Worm (Caenorhabditis elegans) whole organism, dauer: ENCODE measurements around the gene srx-9.
"Not testable (repeated sequence)": the region's sequence is repeated elsewhere in the genome, so short reads cannot be mapped to it uniquely, and the experiment has no call there.

Source experiments
- unc-62 ChIP-seq: sonication (generic microtip); optimal IDR thresholded peaks from 2 replicates; lab custom pipeline; 2017; ENCODE audit warnings: missing biosample characterization, missing genetic modification reagents, missing genetic modification characterization

The srx-9 gene

ce11 chrV:7387755-7388154 is 7.5 kb downstream of the srx-9 start, which contains the start of gene C02H6.3:
TSS of gene C02H6.3 (minus strand) at chrV:7387855.
- no peak for TF ChIP-seq unc-62 (GFP tag; lab: Kevin White, UChicago)

- TF ChIP-seq unc-62 (GFP tag; lab: Kevin White, UChicago): no peak
Measured at ce11 chrV:7386052-7386573, 9.1 kb downstream of the srx-9 start, which contains the start of gene srp-6. TSS of gene srp-6 (minus strand) at chrV:7386102.

- TF ChIP-seq unc-62 (GFP tag; lab: Kevin White, UChicago): no peak
Measured at ce11 chrV:7381008-7381407, 14.3 kb downstream of the srx-9 start, which contains the start of gene C03G6.17. TSS of gene C03G6.17 (minus strand) at chrV:7381108.

- no peak for TF ChIP-seq unc-62 (GFP tag; lab: Kevin White, UChicago)
Measured at ce11 chrV:7379384-7379783, 15.9 kb downstream of the srx-9 start, which contains the start of gene srsx-24. TSS of gene srsx-24 (minus strand) at chrV:7379484.

ce11 chrV:7374090-7374489 is 21.2 kb downstream of the srx-9 start, which contains the start of gene srx-56:
TSS of gene srx-56 (plus strand) at chrV:7374390.
- TF ChIP-seq unc-62 (GFP tag; lab: Kevin White, UChicago): no peak

- no peak for TF ChIP-seq unc-62 (GFP tag; lab: Kevin White, UChicago)
Measured at ce11 chrV:7369578-7369977, 25.7 kb downstream of the srx-9 start, which contains the start of gene srj-14. TSS of gene srj-14 (plus strand) at chrV:7369708.

ce11 chrV:7364951-7365350 is 30.3 kb downstream of the srx-9 start, which contains the start of gene exc-13:
TSS of gene exc-13 (plus strand) at chrV:7365251.
- no peak for TF ChIP-seq unc-62 (GFP tag; lab: Kevin White, UChicago)

- no peak for TF ChIP-seq unc-62 (GFP tag; lab: Kevin White, UChicago)
Measured at ce11 chrV:7364059-7364458, 31.2 kb downstream of the srx-9 start, which contains the start of gene cyp-35A2. TSS of gene cyp-35A2 (minus strand) at chrV:7364182.

- TF ChIP-seq unc-62 (GFP tag; lab: Kevin White, UChicago): no peak
Measured at ce11 chrV:7361673-7362072, 33.6 kb downstream of the srx-9 start, which contains the start of gene cyp-35A1. TSS of gene cyp-35A1 (minus strand) at chrV:7361773.

ce11 chrV:7357132-7357531 is 38.1 kb downstream of the srx-9 start, which contains the start of gene C03G6.6:
TSS of gene C03G6.6 (plus strand) at chrV:7357432.
- no peak for TF ChIP-seq unc-62 (GFP tag; lab: Kevin White, UChicago)

ce11 chrV:7356684-7357083 is 38.6 kb downstream of the srx-9 start, which contains the start of gene C03G6.21:
TSS of gene C03G6.21 (minus strand) at chrV:7356784.
- no peak for TF ChIP-seq unc-62 (GFP tag; lab: Kevin White, UChicago)

- no peak for TF ChIP-seq unc-62 (GFP tag; lab: Kevin White, UChicago)
Measured at ce11 chrV:7355464-7355863, 39.8 kb downstream of the srx-9 start, which contains the start of gene tag-293. TSS of gene tag-293 (minus strand) at chrV:7355564.

- no peak for TF ChIP-seq unc-62 (GFP tag; lab: Kevin White, UChicago)
Measured at ce11 chrV:7353602-7354001, 41.7 kb downstream of the srx-9 start.

ce11 chrV:7352186-7353053 is 42.8 kb downstream of the srx-9 start, which contains the start of the genes srh-231 and srh-275:
TSS of gene srh-231 (minus strand) at chrV:7352236.
TSS of gene srh-275 (plus strand) at chrV:7353003.
- no peak for TF ChIP-seq unc-62 (GFP tag; lab: Kevin White, UChicago)

ce11 chrV:7349541-7349940 is 45.7 kb downstream of the srx-9 start, which contains the start of gene nhr-149:
TSS of gene nhr-149 (minus strand) at chrV:7349641.
- TF ChIP-seq unc-62 (GFP tag; lab: Kevin White, UChicago): no peak

ce11 chrV:7345494-7345893 is 49.8 kb downstream of the srx-9 start, which contains the start of gene nhr-147:
TSS of gene nhr-147 (plus strand) at chrV:7345794.
- TF ChIP-seq unc-62 (GFP tag; lab: Kevin White, UChicago): not testable (repeated sequence)
